Fruit fly (Drosophila melanogaster) whole organism, adult: Measurements from ENCODE around the gene CG9547.

ENCODE experiments used
- CG14711 ChIP-seq: fragments of 200-800 bp; sonication (Bioruptor generic); optimal IDR thresholded peaks from 2 replicates; lab custom pipeline; 2018; ENCODE audit warnings: missing biosample characterization, mild to moderate bottlenecking, missing genetic modification characterization, moderate library complexity
- CG33017 ChIP-seq: fragments of 200-800 bp; sonication (Bioruptor generic); optimal IDR thresholded peaks from 2 replicates; lab custom pipeline; 2018; ENCODE audit warnings: missing biosample characterization, mild to moderate bottlenecking, missing genetic modification characterization, moderate library complexity
- CG5204 ChIP-seq: fragments of 200-800 bp; sonication (Bioruptor generic); optimal IDR thresholded peaks from 2 replicates; lab custom pipeline; 2016; ENCODE audit warnings: missing biosample characterization, missing genetic modification characterization
- CG7045 ChIP-seq: fragments of 200-800 bp; sonication (Bioruptor generic); optimal IDR thresholded peaks from 2 replicates; lab custom pipeline; 2017; ENCODE audit warnings: missing biosample characterization, mild to moderate bottlenecking, missing genetic modification characterization
- CG7101 ChIP-seq: fragments of 200-800 bp; sonication (Bioruptor generic); optimal IDR thresholded peaks from 2 replicates; lab custom pipeline; 2018; ENCODE audit warnings: missing biosample characterization, mild to moderate bottlenecking, missing genetic modification characterization, moderate library complexity
- Clk ChIP-seq: fragments of 200-800 bp; sonication (Bioruptor generic); optimal IDR thresholded peaks from 2 replicates; lab custom pipeline; 2017; ENCODE audit warnings: missing biosample characterization, missing genetic modification characterization
- Hr96 ChIP-seq: fragments of 200-800 bp; sonication (Bioruptor generic); optimal IDR thresholded peaks from 2 replicates; lab custom pipeline; 2016; ENCODE audit warnings: missing biosample characterization, missing genetic modification characterization
- cic ChIP-seq: fragments of 200-800 bp; sonication (Bioruptor generic); optimal IDR thresholded peaks from 2 replicates; lab custom pipeline; 2017; ENCODE audit warnings: missing biosample characterization, mild to moderate bottlenecking, missing genetic modification characterization, moderate library complexity
- kay ChIP-seq: fragments of 200-800 bp; sonication (Bioruptor generic); peaks from one replicate; lab custom pipeline; 2016; ENCODE audit warnings: missing biosample characterization, missing genetic modification characterization, borderline replicate concordance
- pad ChIP-seq: fragments of 200-800 bp; sonication (Bioruptor generic); optimal IDR thresholded peaks from 3 replicates; lab custom pipeline; 2017; ENCODE audit warnings: missing biosample characterization, missing genetic modification characterization, mild to moderate bottlenecking, moderate library complexity, missing genetic modification reagents
- toe ChIP-seq: fragments of 200-800 bp; sonication (Bioruptor generic); optimal IDR thresholded peaks from 2 replicates; lab custom pipeline; 2016; ENCODE audit warnings: missing biosample characterization, missing genetic modification characterization

DNA sequence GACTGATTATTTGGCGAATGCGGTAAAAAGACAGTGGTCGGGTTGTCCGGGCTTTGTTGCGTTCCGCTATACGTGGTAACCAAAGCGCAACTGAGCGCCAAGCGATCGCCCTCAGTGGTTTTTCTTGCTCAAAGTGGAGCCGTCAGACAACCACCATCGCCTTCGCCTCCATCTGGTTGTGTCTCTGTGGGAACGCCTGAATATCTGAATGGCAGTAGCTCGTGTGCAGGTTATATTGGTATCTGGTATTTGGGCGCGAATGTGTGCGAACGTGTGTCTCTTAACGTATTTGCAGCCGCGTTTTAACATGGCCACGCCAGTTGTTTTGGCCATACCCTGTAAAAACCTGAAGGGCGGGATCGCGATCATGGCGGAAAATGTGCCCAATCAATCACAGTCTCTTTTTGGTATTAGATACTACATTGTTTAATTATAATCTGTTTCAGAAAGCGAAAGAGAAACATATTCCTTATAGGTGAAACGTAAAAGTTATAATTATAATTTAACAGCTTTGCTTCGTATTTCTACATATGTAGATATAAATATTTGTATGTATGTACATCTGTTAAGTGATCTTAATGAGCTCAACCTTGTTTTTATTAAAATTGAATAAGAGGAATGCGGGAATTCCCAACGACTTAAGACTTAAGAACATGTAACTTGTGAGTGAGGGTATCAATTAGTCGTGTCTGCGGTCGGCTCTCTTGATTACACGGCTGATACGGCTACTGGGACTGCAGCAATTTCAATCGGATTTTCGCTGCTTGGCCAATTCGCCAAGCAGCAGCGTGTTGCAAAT, 22.2 kb downstream of the CG9547 start:
- peak; percentile 82 for TF ChIP-seq cic (GFP tag; lab: Kevin White, UChicago)
- no peak for TF ChIP-seq Hr96 (GFP tag; lab: Kevin White, UChicago)
- TF ChIP-seq CG7101 (tag; lab: Kevin White, UChicago), result no peak
- TF ChIP-seq kay, result no peak
- no peak for TF ChIP-seq CG14711 (tag; lab: Kevin White, UChicago)
- TF ChIP-seq Clk, result no peak
- TF ChIP-seq CG5204, result no peak
- peak; percentile 38 for TF ChIP-seq CG7045 (GFP tag; lab: Kevin White, UChicago)
- peak; percentile 30 for TF ChIP-seq CG33017 (tag; lab: Kevin White, UChicago)
- peak; percentile 6 for TF ChIP-seq toe (GFP tag; lab: Kevin White, UChicago)
- no peak for TF ChIP-seq pad (GFP tag; lab: Kevin White, UChicago)
